Fruit fly (Drosophila melanogaster) whole organism, embryonic: ENCODE results near the gene sick.

Source experiments
- Atf3 ChIP-seq: fragments of 200-800 bp; sonication (Bioruptor generic); optimal IDR thresholded peaks from 3 replicates; lab custom pipeline; 2016; ENCODE audit warnings: missing biosample characterization, missing genetic modification characterization
- B-H1 ChIP-seq: fragments of 200-800 bp; sonication (Bioruptor generic); IDR thresholded peaks from 3 replicates; pipeline ENCODE4 v1.3.6; 2022; ENCODE audit warnings: missing biosample characterization, missing genetic modification characterization
- CG11247 ChIP-seq: fragments of 200-800 bp; sonication (Bioruptor generic); IDR thresholded peaks from 2 replicates; pipeline ENCODE4 v1.3.6; 2022; ENCODE audit warnings: missing biosample characterization, missing genetic modification characterization
- CG11456 ChIP-seq: fragments of 200-800 bp; sonication (Bioruptor generic); IDR thresholded peaks from 3 replicates; pipeline ENCODE4 v1.3.6; 2022; ENCODE audit warnings: missing biosample characterization, missing genetic modification characterization
- CG13775 ChIP-seq: fragments of 200-800 bp; sonication (Bioruptor generic); optimal IDR thresholded peaks from 3 replicates; lab custom pipeline; 2017; ENCODE audit warnings: missing biosample characterization, mild to moderate bottlenecking, missing genetic modification characterization
- CG14710 ChIP-seq: fragments of 200-800 bp; sonication (Bioruptor generic); optimal IDR thresholded peaks from 3 replicates; lab custom pipeline; 2019; ENCODE audit warnings: missing biosample characterization, mild to moderate bottlenecking, missing genetic modification characterization, moderate library complexity
- CG15696 ChIP-seq: fragments of 200-800 bp; sonication (Bioruptor generic); optimal IDR thresholded peaks from 2 replicates; lab custom pipeline; 2019; ENCODE audit warnings: missing biosample characterization, mild to moderate bottlenecking, missing genetic modification characterization, moderate library complexity
- CG1647 ChIP-seq: fragments of 200-800 bp; sonication (Bioruptor generic); optimal IDR thresholded peaks from 3 replicates; lab custom pipeline; 2016; ENCODE audit warnings: missing biosample characterization, missing genetic modification characterization
- CG16815 ChIP-seq: fragments of 200-800 bp; sonication (Bioruptor generic); optimal IDR thresholded peaks from 3 replicates; lab custom pipeline; 2017; ENCODE audit warnings: missing biosample characterization, mild to moderate bottlenecking, missing genetic modification characterization
- CG16863 ChIP-seq: fragments of 200-800 bp; sonication (Bioruptor generic); optimal IDR thresholded peaks from 3 replicates; lab custom pipeline; 2016; ENCODE audit warnings: missing biosample characterization, missing genetic modification characterization
- CG17359 ChIP-seq: fragments of 200-800 bp; sonication (Bioruptor generic); optimal IDR thresholded peaks from 3 replicates; lab custom pipeline; 2018; ENCODE audit warnings: missing biosample characterization, mild to moderate bottlenecking, missing genetic modification characterization, moderate library complexity
- CG18599 ChIP-seq: fragments of 200-800 bp; sonication (Bioruptor generic); optimal IDR thresholded peaks from 3 replicates; lab custom pipeline; 2017; ENCODE audit warnings: missing biosample characterization, missing genetic modification characterization, mild to moderate bottlenecking, moderate library complexity, missing genetic modification reagents
- CG30403 ChIP-seq: fragments of 200-800 bp; sonication (Bioruptor generic); optimal IDR thresholded peaks from 3 replicates; lab custom pipeline; 2016; ENCODE audit warnings: missing biosample characterization, missing genetic modification characterization
- CG33557 ChIP-seq: fragments of 200-800 bp; sonication (Bioruptor generic); optimal IDR thresholded peaks from 2 replicates; lab custom pipeline; 2019; ENCODE audit warnings: missing biosample characterization, mild to moderate bottlenecking, missing genetic modification characterization, moderate library complexity
- CG4854 ChIP-seq: fragments of 200-800 bp; sonication (Bioruptor generic); optimal IDR thresholded peaks from 2 replicates; lab custom pipeline; 2016; ENCODE audit warnings: missing biosample characterization, missing genetic modification characterization, inconsistent platforms
- CG5180 ChIP-seq: fragments of 200-800 bp; sonication (Bioruptor generic); optimal IDR thresholded peaks from 3 replicates; lab custom pipeline; 2017; ENCODE audit warnings: missing biosample characterization, missing genetic modification characterization, mild to moderate bottlenecking, moderate library complexity, missing genetic modification reagents
- CG6813 ChIP-seq: fragments of 200-800 bp; sonication (Bioruptor generic); optimal IDR thresholded peaks from 2 replicates; lab custom pipeline; 2017; ENCODE audit warnings: missing biosample characterization, missing genetic modification characterization, mild to moderate bottlenecking, moderate library complexity, missing genetic modification reagents
- CG7271 ChIP-seq: fragments of 200-800 bp; sonication (Bioruptor generic); optimal IDR thresholded peaks from 2 replicates; lab custom pipeline; 2018; ENCODE audit warnings: missing biosample characterization, mild to moderate bottlenecking, missing genetic modification characterization, moderate library complexity
- CG8359 ChIP-seq: fragments of 200-800 bp; sonication (Bioruptor generic); optimal IDR thresholded peaks from 2 replicates; lab custom pipeline; 2017; ENCODE audit warnings: missing biosample characterization, mild to moderate bottlenecking, missing genetic modification characterization, borderline replicate concordance
- D19A ChIP-seq: fragments of 200-800 bp; optimal IDR thresholded peaks from 3 replicates; lab custom pipeline; 2019; ENCODE audit warnings: missing biosample characterization, mild to moderate bottlenecking, missing genetic modification characterization, moderate library complexity
- GATAe ChIP-seq: fragments of 200-800 bp; sonication (Bioruptor generic); conservative IDR thresholded peaks from 2 replicates; pipeline ENCODE4 v1.3.6; 2022; ENCODE audit warnings: missing biosample characterization, missing genetic modification characterization
- H15 ChIP-seq: fragments of 200-800 bp; sonication (Bioruptor generic); IDR thresholded peaks from 3 replicates; pipeline ENCODE4 v1.3.6; 2022; ENCODE audit warnings: missing biosample characterization, missing genetic modification characterization
- HHEX ChIP-seq: fragments of 200-800 bp; sonication (Bioruptor generic); optimal IDR thresholded peaks from 3 replicates; lab custom pipeline; 2017; ENCODE audit warnings: missing biosample characterization, mild to moderate bottlenecking, missing genetic modification characterization, missing genetic modification reagents
- HLH3B ChIP-seq: fragments of 200-800 bp; sonication (Bioruptor generic); IDR thresholded peaks from 2 replicates; pipeline ENCODE4 v1.3.6; 2022; ENCODE audit warnings: missing biosample characterization, missing genetic modification characterization
- HmgZ ChIP-seq: fragments of 200-800 bp; sonication (Bioruptor generic); optimal IDR thresholded peaks from 2 replicates; lab custom pipeline; 2018; ENCODE audit warnings: missing biosample characterization, mild to moderate bottlenecking, missing genetic modification characterization
- Hmr ChIP-seq: fragments of 200-800 bp; sonication (Bioruptor generic); optimal IDR thresholded peaks from 3 replicates; lab custom pipeline; 2017; ENCODE audit warnings: mild to moderate bottlenecking, missing biosample characterization, missing genetic modification reagents, missing genetic modification characterization
- Kr ChIP-seq: fragments of 200-800 bp; sonication (Bioruptor generic); optimal IDR thresholded peaks from 2 replicates; lab custom pipeline; 2017; ENCODE audit warnings: missing biosample characterization, mild to moderate bottlenecking, missing genetic modification characterization
- Lim3 ChIP-seq: fragments of 200-800 bp; sonication (Bioruptor generic); IDR thresholded peaks from 2 replicates; pipeline ENCODE4 v1.3.6; 2022; ENCODE audit warnings: missing biosample characterization, missing genetic modification characterization
- Lpt ChIP-seq: fragments of >200 bp; optimal IDR thresholded peaks from 2 replicates; lab custom pipeline; 2018; ENCODE audit warnings: missing biosample characterization, missing genetic modification characterization
- Max ChIP-seq: fragments of 200-800 bp; sonication (Bioruptor generic); optimal IDR thresholded peaks from 2 replicates; lab custom pipeline; 2016; ENCODE audit warnings: missing biosample characterization, mild to moderate bottlenecking, missing genetic modification characterization
- NC2β ChIP-seq: fragments of 200-800 bp; sonication (Bioruptor generic); optimal IDR thresholded peaks from 2 replicates; lab custom pipeline; 2016; ENCODE audit warnings: missing biosample characterization, missing genetic modification characterization
- Oli ChIP-seq: fragments of 200-800 bp; sonication (Bioruptor generic); optimal IDR thresholded peaks from 2 replicates; lab custom pipeline; 2018; ENCODE audit warnings: missing biosample characterization, mild to moderate bottlenecking, missing genetic modification characterization, moderate library complexity
- TFAM ChIP-seq: fragments of 200-800 bp; sonication (Bioruptor generic); optimal IDR thresholded peaks from 2 replicates; lab custom pipeline; 2017; ENCODE audit warnings: missing biosample characterization, missing genetic modification characterization, inconsistent platforms
- Xrp1 ChIP-seq: fragments of 200-800 bp; sonication (Bioruptor generic); IDR thresholded peaks from 2 replicates; pipeline ENCODE4 v1.3.6; 2022; ENCODE audit warnings: missing biosample characterization, missing genetic modification characterization
- amos ChIP-seq: fragments of 200-800 bp; sonication (Bioruptor generic); IDR thresholded peaks from 2 replicates; pipeline ENCODE4 v1.3.6; 2022; ENCODE audit warnings: missing biosample characterization, missing genetic modification characterization; ENCODE audit not compliant: partially characterized antibody
- ara ChIP-seq: fragments of 200-800 bp; sonication (Bioruptor generic); IDR thresholded peaks from 2 replicates; pipeline ENCODE4 v1.3.6; 2022; ENCODE audit warnings: missing biosample characterization, missing genetic modification characterization
- bbx ChIP-seq: fragments of 200-800 bp; sonication (Bioruptor generic); IDR thresholded peaks from 2 replicates; pipeline ENCODE4 v1.3.6; 2022; ENCODE audit warnings: missing biosample characterization, missing genetic modification characterization; ENCODE audit not compliant: partially characterized antibody
- bigmax ChIP-seq: fragments of 200-800 bp; sonication (Bioruptor generic); optimal IDR thresholded peaks from 2 replicates; lab custom pipeline; 2018; ENCODE audit warnings: missing biosample characterization, mild to moderate bottlenecking, missing genetic modification characterization
- btn ChIP-seq: fragments of 200-800 bp; sonication (Bioruptor generic); optimal IDR thresholded peaks from 2 replicates; lab custom pipeline; 2016; ENCODE audit warnings: missing biosample characterization, missing genetic modification characterization
- cad ChIP-seq: fragments of >200 bp; optimal IDR thresholded peaks from 2 replicates; lab custom pipeline; 2017; ENCODE audit warnings: missing biosample characterization, missing genetic modification characterization
- da ChIP-seq: fragments of 200-800 bp; sonication (Bioruptor generic); optimal IDR thresholded peaks from 2 replicates; lab custom pipeline; 2016; ENCODE audit warnings: missing biosample characterization, missing genetic modification characterization
- dmrt11E ChIP-seq: fragments of 200-800 bp; sonication (Bioruptor generic); optimal IDR thresholded peaks from 3 replicates; lab custom pipeline; 2018; ENCODE audit warnings: missing biosample characterization, mild to moderate bottlenecking, missing genetic modification characterization, moderate library complexity
- dpn ChIP-seq, 2 experiments: fragments of 200-800 bp; sonication (Bioruptor generic); optimal IDR thresholded peaks; 3 replicates each; lab custom pipeline; 2016; ENCODE audit warnings: missing biosample characterization in 2 of 2, missing genetic modification characterization in 2 of 2
- hb ChIP-seq: fragments of 200-800 bp; sonication (Bioruptor generic); IDR thresholded peaks from 3 replicates; pipeline ENCODE4 v1.3.6; 2022; ENCODE audit warnings: missing biosample characterization, missing genetic modification characterization; ENCODE audit not compliant: partially characterized antibody
- jing ChIP-seq: fragments of 200-800 bp; sonication (Bioruptor generic); optimal IDR thresholded peaks from 2 replicates; lab custom pipeline; 2018; ENCODE audit warnings: missing biosample characterization, mild to moderate bottlenecking, missing genetic modification characterization
- kah ChIP-seq: fragments of 200-800 bp; sonication (Bioruptor generic); optimal IDR thresholded peaks from 2 replicates; lab custom pipeline; 2018; ENCODE audit warnings: missing biosample characterization, mild to moderate bottlenecking, missing genetic modification characterization
- peb ChIP-seq: fragments of 200-800 bp; sonication (Bioruptor generic); IDR thresholded peaks from 2 replicates; pipeline ENCODE4 v1.3.6; 2022; ENCODE audit warnings: missing biosample characterization, missing genetic modification characterization
- pros ChIP-seq: fragments of 200-800 bp; sonication (Bioruptor generic); optimal IDR thresholded peaks from 3 replicates; lab custom pipeline; 2019; ENCODE audit warnings: missing biosample characterization, mild to moderate bottlenecking, missing genetic modification characterization, moderate library complexity
- slbo ChIP-seq: fragments of 200-800 bp; sonication (Bioruptor generic); IDR thresholded peaks from 2 replicates; pipeline ENCODE4 v1.3.6; 2022; ENCODE audit warnings: missing biosample characterization, missing genetic modification characterization
- usp ChIP-seq: fragments of >200 bp; optimal IDR thresholded peaks from 2 replicates; lab custom pipeline; 2017; ENCODE audit warnings: missing biosample characterization, missing genetic modification characterization

The sick gene

dm6 chr2L:19937804-19938461 is 141.8 kb downstream of the sick start (continued):
- TF ChIP-seq Atf3 (GFP tag; lab: Kevin White, UChicago) (no peak), bbx (GFP tag; lab: Robert Waterston, UW) (no peak), CG16815 (no peak), TFAM (GFP tag; lab: Kevin White, UChicago) (no peak), CG4854 (no peak), Kr (GFP tag; lab: Kevin White, UChicago) (peak; percentile 65), peb (GFP tag; lab: Robert Waterston, UW) (no peak), usp (GFP tag; lab: Kevin White, UChicago) (no peak), GATAe (no peak), Hmr (no peak), Lpt (GFP tag; lab: Kevin White, UChicago) (no peak), Oli (tag; lab: Kevin White, UChicago) (no peak), hb (GFP tag; lab: Robert Waterston, UW) (no peak), kah (GFP tag; lab: Kevin White, UChicago) (no peak), CG5180 (GFP tag; lab: Kevin White, UChicago) (no peak), amos (no peak), CG7271 (tag; lab: Kevin White, UChicago) (no peak), slbo (GFP tag; lab: Robert Waterston, UW) (no peak), CG13775 (GFP tag; lab: Kevin White, UChicago) (no peak), H15 (GFP tag; lab: Robert Waterston, UW) (no peak), jing (GFP tag; lab: Kevin White, UChicago) (no peak), CG14710 (tag; lab: Kevin White, UChicago) (peak; percentile 10), CG1647 (GFP tag; lab: Kevin White, UChicago) (no peak), Xrp1 (0 out of 2 replicates have a peak, but pooled peaks have one; percentile 40), pros (GFP tag; lab: Kevin White, UChicago) (no peak), Lim3 (no peak), HLH3B (0 out of 2 replicates have a peak, but pooled peaks have one; percentile 9), D19A (no peak), HHEX (no peak), btn (GFP tag; lab: Kevin White, UChicago) (no peak), CG16863 (GFP tag; lab: Kevin White, UChicago) (no peak), CG15696 (tag; lab: Kevin White, UChicago) (peak; percentile 35), CG30403 (GFP tag; lab: Kevin White, UChicago) (no peak), CG18599 (no peak), B-H1 (no peak), Max (GFP tag; lab: Kevin White, UChicago) (no peak), dmrt11E (tag; lab: Kevin White, UChicago) (no peak), CG17359 (tag; lab: Kevin White, UChicago) (no peak), CG6813 (peak; percentile 43), CG8359 (GFP tag; lab: Kevin White, UChicago) (no peak), CG11456 (GFP tag; lab: Robert Waterston, UW) (no peak), HmgZ (tag; lab: Kevin White, UChicago) (no peak), bigmax (no peak), CG33557 (GFP tag; lab: Kevin White, UChicago) (no peak), dpn (GFP tag; optimal IDR thresholded peaks at IDR 0.05; lab: Kevin White, UChicago) (no peak), da (GFP tag; lab: Kevin White, UChicago) (no peak), NC2β (GFP tag; lab: Kevin White, UChicago) (no peak), ara (GFP tag; lab: Robert Waterston, UW) (peak; percentile 26; the same call in 1 of the 2 replicates), CG11247 (no peak), cad (no peak)
